Worm (Caenorhabditis elegans) whole organism, L1 larva: ENCODE results near the gene grl-5.

ENCODE experiments used
- C04F5.9 ChIP-seq: sonication (generic microtip); optimal IDR thresholded peaks from 2 replicates; lab custom pipeline; 2016; ENCODE audit warnings: missing genetic modification characterization, missing compliant biosample characterization
- C16A3.4 ChIP-seq: fragments of 150-350 bp; optimal IDR thresholded peaks from 2 replicates; lab custom pipeline; 2014; ENCODE audit warnings: missing biosample characterization, missing genetic modification characterization
- F16B12.6 ChIP-seq: fragments of 150-350 bp; optimal IDR thresholded peaks from 2 replicates; lab custom pipeline; 2014; ENCODE audit warnings: missing biosample characterization, missing genetic modification characterization
- Y116A8C.19 ChIP-seq: sonication (generic microtip); optimal IDR thresholded peaks from 2 replicates; lab custom pipeline; 2016; ENCODE audit warnings: missing compliant biosample characterization, missing genetic modification characterization, borderline replicate concordance
- blmp-1 ChIP-seq: fragments of 150-350 bp; optimal IDR thresholded peaks from 2 replicates; lab custom pipeline; 2014; ENCODE audit warnings: missing biosample characterization, missing genetic modification characterization
- ceh-63 ChIP-seq: fragments of 200-800 bp; sonication (Bioruptor generic); optimal IDR thresholded peaks from 2 replicates; lab custom pipeline; 2018; ENCODE audit warnings: mild to moderate bottlenecking, missing genetic modification characterization, missing compliant biosample characterization
- ceh-8 ChIP-seq: fragments of 200-800 bp; sonication (Bioruptor generic); optimal IDR thresholded peaks from 2 replicates; lab custom pipeline; 2018; ENCODE audit warnings: mild to moderate bottlenecking, missing genetic modification characterization, moderate library complexity, missing compliant biosample characterization
- ces-1 ChIP-seq: fragments of 150-350 bp; optimal IDR thresholded peaks from 2 replicates; lab custom pipeline; 2014; ENCODE audit warnings: missing biosample characterization, missing genetic modification reagents, missing genetic modification characterization
- dpl-1 ChIP-seq, 3 experiments: fragments of 150-350 bp in 2 of 3; sonication (generic microtip) in 1 of 3; optimal IDR thresholded peaks; 2 replicates each; lab custom pipeline; 2014 to 2017; ENCODE audit warnings: missing biosample characterization in 3 of 3, missing genetic modification characterization in 3 of 3, missing genetic modification reagents in 3 of 3
- dsc-1 ChIP-seq: sonication (generic microtip); optimal IDR thresholded peaks from 2 replicates; lab custom pipeline; 2016; ENCODE audit warnings: mild to moderate bottlenecking, missing genetic modification characterization, missing compliant biosample characterization
- efl-1 ChIP-seq, 4 experiments: fragments of 150-350 bp; optimal IDR thresholded peaks in 3 of 4; peaks in 1 of 4; 1 replicate in 1 of 4; 2 replicates in 3 of 4; lab custom pipeline; 2014; ENCODE audit warnings: missing biosample characterization in 2 of 4, missing genetic modification characterization in 2 of 4, missing genetic modification reagents in 2 of 4
- efl-3 ChIP-seq: fragments of 200-800 bp; sonication (Bioruptor generic); optimal IDR thresholded peaks from 2 replicates; lab custom pipeline; 2018; ENCODE audit warnings: mild to moderate bottlenecking, missing genetic modification characterization, missing compliant biosample characterization
- egl-13 ChIP-seq: sonication (generic microtip); optimal IDR thresholded peaks from 2 replicates; lab custom pipeline; 2016; ENCODE audit warnings: missing genotype, missing genetic modification reagents, missing genetic modification characterization, missing compliant biosample characterization
- egl-27 ChIP-seq, 2 experiments: fragments of 150-350 bp in 1 of 2; sonication (generic microtip); optimal IDR thresholded peaks; 3 replicates each; lab custom pipeline; 2017 to 2018; ENCODE audit warnings: missing biosample characterization in 2 of 2, missing genetic modification characterization in 2 of 2, missing genetic modification reagents in 2 of 2
- elt-2 ChIP-seq: sonication (generic microtip); optimal IDR thresholded peaks from 2 replicates; lab custom pipeline; 2016; ENCODE audit warnings: missing genetic modification characterization, mild to moderate bottlenecking, inconsistent platforms, missing compliant biosample characterization, missing genetic modification reagents
- fkh-10 ChIP-seq: sonication (generic microtip); optimal IDR thresholded peaks from 2 replicates; lab custom pipeline; 2017; ENCODE audit warnings: missing biosample characterization, missing genetic modification reagents, missing genetic modification characterization
- fkh-4 ChIP-seq: sonication (generic microtip); optimal IDR thresholded peaks from 2 replicates; lab custom pipeline; 2016; ENCODE audit warnings: missing compliant biosample characterization, missing genetic modification characterization, borderline replicate concordance
- grh-1 ChIP-seq: fragments of 200-800 bp; sonication (Bioruptor generic); IDR thresholded peaks from 2 replicates; pipeline ENCODE4 v1.3.6; 2022; ENCODE audit warnings: missing genetic modification reagents, missing genetic modification characterization, missing compliant biosample characterization
- hlh-17 ChIP-seq: fragments of 200-800 bp; sonication (Bioruptor generic); optimal IDR thresholded peaks from 2 replicates; lab custom pipeline; 2018; ENCODE audit warnings: missing genetic modification characterization, mild to moderate bottlenecking, missing compliant biosample characterization, moderate library complexity, borderline replicate concordance
- hlh-4 ChIP-seq: sonication (generic microtip); optimal IDR thresholded peaks from 2 replicates; lab custom pipeline; 2016; ENCODE audit warnings: mild to moderate bottlenecking, missing genetic modification characterization, missing compliant biosample characterization
- hpl-2 ChIP-seq: fragments of 150-350 bp; optimal IDR thresholded peaks from 2 replicates; lab custom pipeline; 2014; ENCODE audit warnings: missing biosample characterization, missing genetic modification reagents, missing genetic modification characterization
- jun-1 ChIP-seq: fragments of 150-350 bp; optimal IDR thresholded peaks from 2 replicates; lab custom pipeline; 2014; ENCODE audit warnings: missing biosample characterization, missing genetic modification reagents, missing genetic modification characterization
- lin-15B ChIP-seq: fragments of 150-350 bp; sonication (generic microtip); optimal IDR thresholded peaks from 3 replicates; lab custom pipeline; 2014; ENCODE audit warnings: missing biosample characterization, missing genetic modification characterization
- mef-2 ChIP-seq: fragments of 150-350 bp; optimal IDR thresholded peaks from 2 replicates; lab custom pipeline; 2014; ENCODE audit warnings: missing biosample characterization, missing genetic modification characterization
- nhr-12 ChIP-seq: sonication (generic microtip); optimal IDR thresholded peaks from 2 replicates; lab custom pipeline; 2017; ENCODE audit warnings: missing biosample characterization, missing genetic modification characterization
- nhr-237 ChIP-seq: fragments of 150-350 bp; optimal IDR thresholded peaks from 2 replicates; lab custom pipeline; 2014; ENCODE audit warnings: missing biosample characterization, missing genetic modification characterization
- nhr-71 ChIP-seq: sonication (generic microtip); optimal IDR thresholded peaks from 2 replicates; lab custom pipeline; 2016; ENCODE audit warnings: mild to moderate bottlenecking, missing genetic modification characterization, moderate library complexity, missing compliant biosample characterization
- nhr-84 ChIP-seq: sonication (generic microtip); optimal IDR thresholded peaks from 2 replicates; lab custom pipeline; 2017; ENCODE audit warnings: missing biosample characterization, missing genetic modification characterization
- nhr-90 ChIP-seq: sonication (generic microtip); optimal IDR thresholded peaks from 2 replicates; lab custom pipeline; 2016; ENCODE audit warnings: mild to moderate bottlenecking, missing genetic modification characterization, missing compliant biosample characterization; ENCODE audit not compliant: poor library complexity
- pax-3 ChIP-seq: fragments of 200-800 bp; sonication (Bioruptor generic); optimal IDR thresholded peaks from 2 replicates; lab custom pipeline; 2018; ENCODE audit warnings: mild to moderate bottlenecking, missing genetic modification characterization, moderate library complexity, missing compliant biosample characterization
- pqm-1 ChIP-seq: sonication (generic microtip); optimal IDR thresholded peaks from 3 replicates; lab custom pipeline; 2017; ENCODE audit warnings: missing biosample characterization, missing genetic modification characterization
- snpc-4 ChIP-seq: fragments of 150-350 bp; optimal IDR thresholded peaks from 2 replicates; lab custom pipeline; 2014; ENCODE audit warnings: missing biosample characterization, missing genetic modification characterization
- sptf-1 ChIP-seq: fragments of 150-350 bp; optimal IDR thresholded peaks from 2 replicates; lab custom pipeline; 2014; ENCODE audit warnings: missing biosample characterization, missing genetic modification characterization
- unc-30 ChIP-seq: sonication (generic microtip); optimal IDR thresholded peaks from 2 replicates; lab custom pipeline; 2017; ENCODE audit warnings: missing biosample characterization, missing genetic modification characterization
- unc-62 ChIP-seq: fragments of 150-350 bp; optimal IDR thresholded peaks from 2 replicates; lab custom pipeline; 2014; ENCODE audit warnings: missing biosample characterization, missing genetic modification reagents, missing genetic modification characterization
- xbp-1 ChIP-seq: sonication (generic microtip); optimal IDR thresholded peaks from 2 replicates; lab custom pipeline; 2016; ENCODE audit warnings: missing genetic modification characterization, missing compliant biosample characterization
- ztf-11 ChIP-seq, 2 experiments: sonication (generic microtip); optimal IDR thresholded peaks; 2 replicates each; lab custom pipeline; 2016 to 2017; ENCODE audit warnings: missing genetic modification characterization in 2 of 2, missing biosample characterization in 1 of 2, missing compliant biosample characterization in 1 of 2

grl-5 gene

DNA sequence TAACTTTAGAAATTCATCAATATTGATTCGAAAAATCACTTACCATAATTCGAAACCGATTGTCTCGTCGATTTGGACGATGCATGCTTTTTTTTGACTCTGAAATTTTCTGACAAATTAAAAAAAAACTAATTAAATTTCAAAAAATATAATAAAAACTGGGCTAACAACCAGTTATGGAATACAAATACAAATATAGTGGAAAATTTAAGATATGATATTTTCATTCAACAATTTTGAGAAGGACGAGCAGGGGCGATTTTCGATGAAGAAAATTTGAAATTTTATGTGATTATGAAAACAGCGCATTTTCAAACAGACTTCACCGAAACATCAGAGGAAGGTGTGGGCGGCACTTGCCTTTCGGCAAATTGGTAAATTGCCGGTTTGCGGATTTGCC, 32.2 kb downstream of the grl-5 start, which contains the start of gene F13A2.1:
Gene F13A2.1, minus strand, starts transcription at position 101 of the 400 bp plus-strand sequence.
- no peak for TF ChIP-seq efl-1 (optimal IDR thresholded peaks at IDR 0.05; lab: Kevin White, UChicago)
- peak in 1 of 2 experiments; percentile 48 for TF ChIP-seq efl-1 (GFP tag; optimal IDR thresholded peaks at IDR 0.05 in 1 of 2; lab: Kevin White, UChicago)
- no peak for TF ChIP-seq unc-62 (GFP tag; lab: Kevin White, UChicago)
- TF ChIP-seq sptf-1 (tag; lab: Kevin White, UChicago): no peak
- no peak for TF ChIP-seq nhr-237 (tag; lab: Kevin White, UChicago)
- TF ChIP-seq C04F5.9: no peak
- no peak for TF ChIP-seq nhr-84 (tag; lab: Kevin White, UChicago)
- TF ChIP-seq ceh-63 (GFP tag; lab: Kevin White, UChicago): no peak
- no peak for TF ChIP-seq ztf-11 (tag; optimal IDR thresholded peaks at IDR 0.05; lab: Kevin White, UChicago)
- TF ChIP-seq xbp-1 (tag; lab: Kevin White, UChicago): no peak

- TF ChIP-seq blmp-1 (tag; lab: Kevin White, UChicago) (no peak), pqm-1 (tag; lab: Kevin White, UChicago) (no peak), nhr-90 (tag; lab: Kevin White, UChicago) (no peak), C16A3.4 (tag; lab: Kevin White, UChicago) (no peak), lin-15B (tag; lab: Kevin White, UChicago) (no peak), pax-3 (tag; lab: Kevin White, UChicago) (no peak), hlh-17 (GFP tag; lab: Kevin White, UChicago) (no peak), nhr-237 (tag; lab: Kevin White, UChicago) (no peak), xbp-1 (tag; lab: Kevin White, UChicago) (no peak)
These were observed 36.8 kb downstream of the grl-5 start, which contains the start of gene F32D1.8 for ce11 chrV:4377622-4378021. Gene F32D1.8, minus strand, starts transcription at chrV:4377722.

DNA sequence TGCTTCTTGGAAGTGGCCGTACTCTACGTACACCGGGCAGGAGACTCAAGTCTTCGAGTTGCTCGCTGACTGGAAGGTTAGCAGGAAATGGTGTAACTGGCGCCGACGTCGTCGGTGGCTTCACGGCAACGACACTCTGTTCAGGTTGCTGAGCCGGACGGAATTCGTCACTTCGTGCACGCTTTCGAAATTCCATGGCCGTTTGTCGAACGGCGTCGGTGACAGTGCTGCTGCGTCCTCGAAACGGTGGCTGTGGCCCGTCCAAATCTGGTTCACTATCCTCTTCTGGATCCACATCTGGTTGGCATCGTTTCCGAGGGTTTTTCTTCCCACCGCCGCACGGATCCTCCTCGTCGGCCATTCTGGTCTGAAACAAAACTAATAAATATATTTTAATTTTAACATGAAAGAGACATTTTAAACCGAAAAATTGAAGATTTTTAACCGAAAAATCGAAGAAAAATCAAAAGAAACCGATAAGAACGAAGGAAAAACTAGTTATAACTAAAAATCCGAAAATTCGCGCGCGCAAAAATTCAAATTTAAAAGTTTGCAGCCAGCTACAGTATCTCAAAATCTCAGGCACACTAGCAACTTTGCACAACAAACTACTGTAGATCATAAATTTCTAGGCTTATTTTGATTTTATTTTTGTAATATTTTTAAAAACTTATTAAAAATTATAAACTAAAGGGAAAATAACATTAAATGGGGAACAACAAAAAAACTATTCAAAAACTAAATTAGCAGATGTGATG, 38.5 kb downstream of the grl-5 start, which contains the start of gene F32D1.7:
Gene F32D1.7, minus strand, starts transcription at position 367 of the 758 bp plus-strand sequence.
- TF ChIP-seq nhr-71 (no peak), dsc-1 (tag; lab: Kevin White, UChicago) (no peak), sptf-1 (tag; lab: Kevin White, UChicago) (no peak), egl-13 (tag; lab: Kevin White, UChicago) (no peak), elt-2 (no peak), snpc-4 (tag; lab: Kevin White, UChicago) (no peak), unc-30 (no peak), lin-15B (tag; lab: Kevin White, UChicago) (no peak), dpl-1 (GFP tag; optimal IDR thresholded peaks at IDR 0.05; lab: Kevin White, UChicago) (no peak), fkh-10 (no peak), efl-3 (GFP tag; lab: Kevin White, UChicago) (no peak), xbp-1 (tag; lab: Kevin White, UChicago) (no peak), fkh-4 (tag; lab: Kevin White, UChicago) (no peak), hlh-4 (no peak), nhr-90 (tag; lab: Kevin White, UChicago) (no peak), pqm-1 (tag; lab: Kevin White, UChicago) (no peak), mef-2 (tag; lab: Kevin White, UChicago) (no peak), jun-1 (tag; lab: Kevin White, UChicago) (no peak)

DNA sequence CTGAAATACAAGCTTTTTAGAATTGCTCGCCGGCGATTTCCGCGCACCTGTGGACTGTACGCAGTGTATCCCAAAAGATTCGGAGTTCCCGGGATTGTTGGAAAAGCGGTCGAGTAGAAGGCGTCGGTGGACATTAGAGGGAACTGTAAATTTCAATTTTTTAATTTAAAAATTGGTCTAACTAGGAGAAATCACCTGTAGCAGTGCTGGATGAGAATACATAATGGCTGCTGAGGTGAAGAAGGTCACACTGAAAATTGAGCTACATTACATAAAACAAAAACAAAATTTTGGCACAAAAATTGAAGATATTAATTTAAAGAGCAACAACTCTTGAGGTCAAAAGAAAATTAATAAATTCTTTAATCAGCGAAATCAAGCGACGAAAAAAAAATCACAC, 39.8 kb downstream of the grl-5 start, which contains the start of gene neg-1:
Gene neg-1, minus strand, starts transcription at position 250 of the 400 bp plus-strand sequence.
- TF ChIP-seq hpl-2 (GFP tag; lab: Kevin White, UChicago) (no peak), Y116A8C.19 (tag; lab: Kevin White, UChicago) (no peak), ces-1 (GFP tag; lab: Kevin White, UChicago) (no peak), egl-27 (tag; optimal IDR thresholded peaks at IDR 0.05; lab: Kevin White, UChicago) (no peak), F16B12.6 (tag; lab: Kevin White, UChicago) (no peak), ceh-8 (GFP tag; lab: Kevin White, UChicago) (no peak), grh-1 (GFP tag; lab: Robert Waterston, UW) (no peak), nhr-71 (no peak), nhr-12 (tag; lab: Kevin White, UChicago) (no peak)
- TF ChIP-seq, all 84 proteins: peak for 0
